Fruit fly (Drosophila melanogaster): ENCODE results near the gene zld.

zld gene

dm6 chrX:19748565-19748964 lies 34.8 kb downstream of the zld start:
- no peak for TF ChIP-seq noc (tag; optimal IDR thresholded peaks at IDR 0.05)

- no peak for TF ChIP-seq noc (tag; optimal IDR thresholded peaks at IDR 0.05)
Observed at dm6 chrX:19748014-19748413, 35.3 kb downstream of the zld start, which contains the start of gene Alr. Gene Alr, plus strand, starts transcription at chrX:19748314.

dm6 chrX:19745908-19746604 lies 37.3 kb downstream of the zld start, which contains the start of gene parvin:
Gene parvin, plus strand, starts transcription at chrX:19746041.
- peak; percentile 4 for TF ChIP-seq noc (tag; optimal IDR thresholded peaks at IDR 0.05)

- peak; percentile 47 for TF ChIP-seq noc (tag; optimal IDR thresholded peaks at IDR 0.05)
Observed at dm6 chrX:19744003-19744488, 39.3 kb downstream of the zld start, which contains the start of the genes CG18809, COX6B, CG33932 and Rpp20. Gene CG18809, minus strand, starts transcription at chrX:19744335. Gene COX6B, minus strand, starts transcription at chrX:19744335. Gene CG33932, plus strand, starts transcription at chrX:19744431. Gene Rpp20, plus strand, starts transcription at chrX:19744431.

dm6 chrX:19737872-19738271 lies 45.5 kb downstream of the zld start:
- TF ChIP-seq noc (tag; optimal IDR thresholded peaks at IDR 0.05): no peak

- no peak for TF ChIP-seq noc (tag; optimal IDR thresholded peaks at IDR 0.05)
Observed at dm6 chrX:19735270-19735669, 48.1 kb downstream of the zld start, which contains the start of gene CG14234. Gene CG14234, plus strand, starts transcription at chrX:19735570.

- no peak for TF ChIP-seq noc (tag; optimal IDR thresholded peaks at IDR 0.05)
Observed at dm6 chrX:19730844-19731243, 52.5 kb downstream of the zld start, which contains the start of gene AP-1-2beta. Gene AP-1-2beta, plus strand, starts transcription at chrX:19731004.

dm6 chrX:19717988-19718973 lies 65.1 kb downstream of the zld start, which contains the start of gene CG12531:
Gene CG12531, plus strand, starts transcription at chrX:19718923.
- TF ChIP-seq noc (tag; optimal IDR thresholded peaks at IDR 0.05): no peak

dm6 chrX:19717041-19717440 lies 66.3 kb downstream of the zld start:
- no peak for TF ChIP-seq noc (tag; optimal IDR thresholded peaks at IDR 0.05)
